Fruit fly (Drosophila melanogaster) whole organism, embryonic: Measurements from ENCODE around the gene REG.

Source experiments
- ATbp ChIP-seq: fragments of 200-800 bp; sonication (Bioruptor generic); optimal IDR thresholded peaks from 2 replicates; lab custom pipeline; 2017; ENCODE audit warnings: missing biosample characterization, mild to moderate bottlenecking, missing genetic modification characterization, missing genetic modification reagents
- B-H2 ChIP-seq: fragments of 200-800 bp; sonication (Bioruptor generic); optimal IDR thresholded peaks from 2 replicates; lab custom pipeline; 2018; ENCODE audit warnings: missing biosample characterization, mild to moderate bottlenecking, missing genetic modification characterization
- C15 ChIP-seq: fragments of 200-800 bp; sonication (Bioruptor generic); IDR thresholded peaks from 3 replicates; pipeline ENCODE4 v1.3.6; 2022; ENCODE audit warnings: missing biosample characterization, missing genetic modification characterization
- CG1024 ChIP-seq: fragments of 200-800 bp; sonication (Bioruptor generic); IDR thresholded peaks from 2 replicates; pipeline ENCODE4 v1.3.6; 2022; ENCODE audit warnings: missing biosample characterization, missing genetic modification characterization
- CG10366 ChIP-seq: fragments of 200-800 bp; sonication (Bioruptor generic); IDR thresholded peaks from 2 replicates; pipeline ENCODE4 v1.3.6; 2022; ENCODE audit warnings: missing biosample characterization, missing genetic modification characterization
- CG10543 ChIP-seq: fragments of 200-800 bp; sonication (Bioruptor generic); optimal IDR thresholded peaks from 3 replicates; lab custom pipeline; 2017; ENCODE audit warnings: missing biosample characterization, mild to moderate bottlenecking, missing genetic modification characterization, moderate library complexity
- CG11247 ChIP-seq: fragments of 200-800 bp; sonication (Bioruptor generic); IDR thresholded peaks from 2 replicates; pipeline ENCODE4 v1.3.6; 2022; ENCODE audit warnings: missing biosample characterization, missing genetic modification characterization
- CG16813 ChIP-seq: fragments of 200-800 bp; sonication (Bioruptor generic); IDR thresholded peaks from 3 replicates; pipeline ENCODE4 v1.3.6; 2022; ENCODE audit warnings: missing biosample characterization, missing genetic modification characterization; ENCODE audit not compliant: partially characterized antibody
- CG18262 ChIP-seq: fragments of 200-800 bp; optimal IDR thresholded peaks from 3 replicates; lab custom pipeline; 2019; ENCODE audit warnings: missing biosample characterization, mild to moderate bottlenecking, missing genetic modification characterization, moderate library complexity
- CG1832 ChIP-seq: fragments of 200-800 bp; sonication (Bioruptor generic); optimal IDR thresholded peaks from 2 replicates; lab custom pipeline; 2017; ENCODE audit warnings: missing biosample characterization, mild to moderate bottlenecking, missing genetic modification characterization, inconsistent platforms
- CG30403 ChIP-seq: fragments of 200-800 bp; sonication (Bioruptor generic); optimal IDR thresholded peaks from 3 replicates; lab custom pipeline; 2016; ENCODE audit warnings: missing biosample characterization, missing genetic modification characterization
- CG3838 ChIP-seq: fragments of 200-800 bp; sonication (Bioruptor generic); optimal IDR thresholded peaks from 3 replicates; lab custom pipeline; 2016; ENCODE audit warnings: missing biosample characterization, missing genetic modification characterization
- CG3847 ChIP-seq: fragments of 200-800 bp; sonication (Bioruptor generic); IDR thresholded peaks from 2 replicates; pipeline ENCODE4 v1.3.6; 2022; ENCODE audit warnings: missing biosample characterization, missing genetic modification characterization
- CG43689 ChIP-seq: fragments of 200-800 bp; sonication (Bioruptor generic); IDR thresholded peaks from 2 replicates; pipeline ENCODE4 v1.3.6; 2022; ENCODE audit warnings: missing biosample characterization, missing genetic modification characterization
- CG6175 ChIP-seq: fragments of 200-800 bp; sonication (Bioruptor generic); IDR thresholded peaks from 3 replicates; pipeline ENCODE4 v1.3.6; 2022; ENCODE audit warnings: missing biosample characterization, missing genetic modification characterization
- CG7556 ChIP-seq: fragments of 200-800 bp; sonication (Bioruptor generic); optimal IDR thresholded peaks from 2 replicates; lab custom pipeline; 2017; ENCODE audit warnings: missing biosample characterization, mild to moderate bottlenecking, missing genetic modification characterization
- CG7928 ChIP-seq: fragments of 200-800 bp; sonication (Bioruptor generic); optimal IDR thresholded peaks from 2 replicates; lab custom pipeline; 2017; ENCODE audit warnings: missing biosample characterization, mild to moderate bottlenecking, missing genetic modification characterization
- CG8944 ChIP-seq: fragments of 200-800 bp; sonication (Bioruptor generic); optimal IDR thresholded peaks from 3 replicates; lab custom pipeline; 2016; ENCODE audit warnings: missing biosample characterization, missing genetic modification characterization
- CG9817 ChIP-seq: fragments of 200-800 bp; sonication (Bioruptor generic); optimal IDR thresholded peaks from 2 replicates; lab custom pipeline; 2018; ENCODE audit warnings: missing biosample characterization, mild to moderate bottlenecking, missing genetic modification characterization, moderate library complexity
- CG9932 ChIP-seq: fragments of 200-800 bp; sonication (Bioruptor generic); IDR thresholded peaks from 2 replicates; pipeline ENCODE4 v1.3.6; 2022; ENCODE audit warnings: missing biosample characterization, missing genetic modification characterization
- Camta ChIP-seq: fragments of 200-800 bp; sonication (Bioruptor generic); optimal IDR thresholded peaks from 2 replicates; lab custom pipeline; 2016; ENCODE audit warnings: missing biosample characterization, missing genetic modification characterization
- D ChIP-seq, 2 experiments: fragments of 200-800 bp in 1 of 2; fragments of >200 bp in 1 of 2; sonication (Bioruptor generic) in 1 of 2; optimal IDR thresholded peaks; 2 replicates in 1 of 2; 3 replicates in 1 of 2; lab custom pipeline; 2017; ENCODE audit warnings: mild to moderate bottlenecking in 1 of 2, missing biosample characterization in 1 of 2, missing genetic modification characterization in 1 of 2, missing genetic modification reagents in 1 of 2
- D19A ChIP-seq: fragments of 200-800 bp; optimal IDR thresholded peaks from 3 replicates; lab custom pipeline; 2019; ENCODE audit warnings: missing biosample characterization, mild to moderate bottlenecking, missing genetic modification characterization, moderate library complexity
- HHEX ChIP-seq: fragments of 200-800 bp; sonication (Bioruptor generic); optimal IDR thresholded peaks from 3 replicates; lab custom pipeline; 2017; ENCODE audit warnings: missing biosample characterization, mild to moderate bottlenecking, missing genetic modification characterization, missing genetic modification reagents
- HmgD ChIP-seq: fragments of 200-800 bp; sonication (Bioruptor generic); optimal IDR thresholded peaks from 3 replicates; lab custom pipeline; 2016; ENCODE audit warnings: missing biosample characterization, missing genetic modification characterization
- Hr51 ChIP-seq, 2 experiments: fragments of 200-800 bp; sonication (Bioruptor generic); optimal IDR thresholded peaks; 2 replicates in 1 of 2; 3 replicates in 1 of 2; lab custom pipeline; 2016 to 2018; ENCODE audit warnings: missing biosample characterization in 2 of 2, missing genetic modification characterization in 2 of 2, mild to moderate bottlenecking in 1 of 2, moderate library complexity in 1 of 2
- Lpt ChIP-seq: fragments of >200 bp; optimal IDR thresholded peaks from 2 replicates; lab custom pipeline; 2018; ENCODE audit warnings: missing biosample characterization, missing genetic modification characterization
- Mad ChIP-seq: fragments of 200-800 bp; sonication (Bioruptor generic); optimal IDR thresholded peaks from 2 replicates; lab custom pipeline; 2016; ENCODE audit warnings: missing biosample characterization, missing genetic modification characterization
- Mes4 ChIP-seq: fragments of 200-800 bp; sonication (Bioruptor generic); optimal IDR thresholded peaks from 2 replicates; lab custom pipeline; 2016; ENCODE audit warnings: missing biosample characterization, missing genetic modification characterization
- Ravus ChIP-seq: fragments of 200-800 bp; sonication (Bioruptor generic); IDR thresholded peaks from 2 replicates; pipeline ENCODE4 v1.3.6; 2022; ENCODE audit warnings: missing biosample characterization, missing genetic modification characterization
- Spps ChIP-seq: fragments of 200-800 bp; sonication (Bioruptor generic); optimal IDR thresholded peaks from 2 replicates; lab custom pipeline; 2018; ENCODE audit warnings: missing biosample characterization, mild to moderate bottlenecking, missing genetic modification characterization
- bigmax ChIP-seq: fragments of 200-800 bp; sonication (Bioruptor generic); optimal IDR thresholded peaks from 2 replicates; lab custom pipeline; 2018; ENCODE audit warnings: missing biosample characterization, mild to moderate bottlenecking, missing genetic modification characterization
- bowl ChIP-seq: fragments of 200-800 bp; sonication (Bioruptor generic); IDR thresholded peaks from 2 replicates; pipeline ENCODE4 v1.3.6; 2022; ENCODE audit warnings: missing biosample characterization, missing genetic modification characterization
- crp ChIP-seq, 2 experiments: fragments of 200-800 bp; sonication (Bioruptor generic); optimal IDR thresholded peaks; 2 replicates in 1 of 2; 3 replicates in 1 of 2; lab custom pipeline; 2017; ENCODE audit warnings: missing biosample characterization in 2 of 2, missing genetic modification characterization in 2 of 2, mild to moderate bottlenecking in 1 of 2, moderate library complexity in 1 of 2
- dati ChIP-seq: fragments of 200-800 bp; sonication (Bioruptor generic); IDR thresholded peaks from 2 replicates; pipeline ENCODE4 v1.3.6; 2022; ENCODE audit warnings: missing biosample characterization, missing genetic modification characterization
- en ChIP-seq: fragments of 200-800 bp; sonication (Bioruptor generic); optimal IDR thresholded peaks from 2 replicates; lab custom pipeline; 2016; ENCODE audit warnings: missing biosample characterization, missing genetic modification characterization
- gcm2 ChIP-seq: fragments of 200-800 bp; sonication (Bioruptor generic); optimal IDR thresholded peaks from 2 replicates; lab custom pipeline; 2016; ENCODE audit warnings: missing biosample characterization, missing genetic modification characterization
- gfzf ChIP-seq: fragments of 200-800 bp; sonication (Bioruptor generic); optimal IDR thresholded peaks from 2 replicates; lab custom pipeline; 2016; ENCODE audit warnings: missing biosample characterization, mild to moderate bottlenecking, missing genetic modification characterization, moderate library complexity
- gsb ChIP-seq: fragments of 200-800 bp; sonication (Bioruptor generic); IDR thresholded peaks from 2 replicates; pipeline ENCODE4 v1.3.6; 2022; ENCODE audit warnings: missing biosample characterization, missing genetic modification characterization
- lov ChIP-seq, 2 experiments: fragments of 200-800 bp in 1 of 2; fragments of >200 bp in 1 of 2; sonication (Bioruptor generic) in 1 of 2; IDR thresholded peaks in 1 of 2; optimal IDR thresholded peaks in 1 of 2; 2 replicates in 1 of 2; 3 replicates in 1 of 2; pipeline versions ENCODE4 v1.3.6 to Lab custom; 2017 to 2022; ENCODE audit warnings: missing biosample characterization in 1 of 2, missing genetic modification characterization in 1 of 2
- mam ChIP-seq: fragments of 200-800 bp; sonication (Bioruptor generic); optimal IDR thresholded peaks from 3 replicates; lab custom pipeline; 2016; ENCODE audit warnings: missing biosample characterization, missing genetic modification characterization
- nau ChIP-seq: fragments of 200-800 bp; sonication (Bioruptor generic); optimal IDR thresholded peaks from 3 replicates; lab custom pipeline; 2017; ENCODE audit warnings: missing biosample characterization, mild to moderate bottlenecking, missing genetic modification characterization, missing genetic modification reagents
- nerfin-1 ChIP-seq: fragments of 200-800 bp; sonication (Bioruptor generic); optimal IDR thresholded peaks from 3 replicates; lab custom pipeline; 2019; ENCODE audit warnings: missing biosample characterization, mild to moderate bottlenecking, missing genetic modification characterization, moderate library complexity
- onecut ChIP-seq: fragments of 200-800 bp; sonication (Bioruptor generic); IDR thresholded peaks from 2 replicates; pipeline ENCODE4 v1.3.6; 2022; ENCODE audit warnings: missing biosample characterization, missing genetic modification characterization
- row ChIP-seq: fragments of 200-800 bp; sonication (Bioruptor generic); IDR thresholded peaks from 3 replicates; pipeline ENCODE4 v1.3.6; 2022; ENCODE audit warnings: missing biosample characterization, missing genetic modification characterization
- slp2 ChIP-seq: fragments of 200-800 bp; sonication (Bioruptor generic); optimal IDR thresholded peaks from 2 replicates; lab custom pipeline; 2016; ENCODE audit warnings: missing biosample characterization, missing genetic modification characterization
- stc ChIP-seq: fragments of 200-800 bp; sonication (Bioruptor generic); IDR thresholded peaks from 2 replicates; pipeline ENCODE4 v1.3.6; 2022; ENCODE audit warnings: missing biosample characterization, missing genetic modification characterization
- usp ChIP-seq: fragments of >200 bp; optimal IDR thresholded peaks from 2 replicates; lab custom pipeline; 2017; ENCODE audit warnings: missing biosample characterization, missing genetic modification characterization
- z ChIP-seq: fragments of 200-800 bp; sonication (Bioruptor generic); IDR thresholded peaks from 3 replicates; pipeline ENCODE4 v1.3.6; 2022; ENCODE audit warnings: missing biosample characterization, missing genetic modification characterization

Gene REG

dm6 chrX:13253062-13253724 lies 41.1 kb downstream of the REG start (continued):
- TF ChIP-seq CG11247 (GFP tag; lab: Robert Waterston, UW) = peak; percentile 25; the same call in 1 of the 2 replicates
- peak; percentile 42 for TF ChIP-seq CG9817
- peak; percentile 53 for TF ChIP-seq CG18262 (tag; lab: Kevin White, UChicago)
- no peak for TF ChIP-seq Lpt (GFP tag; lab: Kevin White, UChicago)
- TF ChIP-seq HmgD (GFP tag; lab: Kevin White, UChicago) = no peak
- TF ChIP-seq CG3847 = peak; percentile 36; the same call in 1 of the 2 replicates
- peak; percentile 52 for TF ChIP-seq stc (GFP tag; lab: Robert Waterston, UW)
- TF ChIP-seq slp2 = peak; percentile 37
- no peak for TF ChIP-seq z (GFP tag; lab: Robert Waterston, UW)
- no peak for TF ChIP-seq crp (GFP tag; optimal IDR thresholded peaks at IDR 0.05; lab: Kevin White, UChicago)
- no peak for TF ChIP-seq Spps (tag; lab: Kevin White, UChicago)
- no peak for TF ChIP-seq CG1832 (GFP tag; lab: Kevin White, UChicago)
- no peak for TF ChIP-seq gsb (GFP tag; lab: Robert Waterston, UW)
- TF ChIP-seq D (optimal IDR thresholded peaks at IDR 0.05; lab: Kevin White, UChicago) = no peak
- no peak for TF ChIP-seq D (GFP tag; optimal IDR thresholded peaks at IDR 0.05; lab: Kevin White, UChicago)
- TF ChIP-seq CG8944 = no peak
- peak; percentile 14 for TF ChIP-seq CG7556
- TF ChIP-seq CG10543 (GFP tag; lab: Kevin White, UChicago) = no peak
- no peak for TF ChIP-seq nerfin-1 (tag; lab: Kevin White, UChicago)
- peak; percentile 40 for TF ChIP-seq CG10366 (GFP tag; lab: Robert Waterston, UW)
- peak; percentile 31 for TF ChIP-seq ATbp (GFP tag; lab: Kevin White, UChicago)
- peak; percentile 71 for TF ChIP-seq row (GFP tag; lab: Robert Waterston, UW)
- TF ChIP-seq CG9932 (GFP tag; lab: Robert Waterston, UW) = peak; percentile 39; the same call in 1 of the 2 replicates
- TF ChIP-seq gfzf = no peak
- peak; percentile 55 for TF ChIP-seq mam (GFP tag; lab: Kevin White, UChicago)
- 0 out of 2 replicates have a peak, but pooled peaks have one; percentile 33 for TF ChIP-seq bowl
- TF ChIP-seq Camta = peak; percentile 38
- no peak for TF ChIP-seq dati (GFP tag; lab: Robert Waterston, UW)
- no peak for TF ChIP-seq en (GFP tag; lab: Kevin White, UChicago)
- TF ChIP-seq CG6175 = no peak
- peak; percentile 20 for TF ChIP-seq HHEX (GFP tag; lab: Kevin White, UChicago)
- TF ChIP-seq CG16813 (GFP tag; lab: Robert Waterston, UW) = no peak
- no peak for TF ChIP-seq lov (optimal IDR thresholded peaks at IDR 0.05; lab: Kevin White, UChicago)
- TF ChIP-seq lov (GFP tag; IDR thresholded peaks at IDR 0.05; lab: Robert Waterston, UW) = no peak
- TF ChIP-seq C15 = 0 out of 3 replicates have a peak, but pooled peaks have one; percentile 19
- TF ChIP-seq bigmax = no peak
- no peak for TF ChIP-seq gcm2 (GFP tag; lab: Kevin White, UChicago)
- no peak for TF ChIP-seq Mes4 (GFP tag; lab: Kevin White, UChicago)
- no peak for TF ChIP-seq Mad (GFP tag; lab: Kevin White, UChicago)
- no peak for TF ChIP-seq CG3838
- peak; percentile 21 to 56 for TF ChIP-seq Hr51 (GFP tag; optimal IDR thresholded peaks at IDR 0.05; lab: Kevin White, UChicago)
- peak; percentile 40 for TF ChIP-seq CG30403 (GFP tag; lab: Kevin White, UChicago)
- no peak for TF ChIP-seq nau
- TF ChIP-seq CG1024 (GFP tag; lab: Robert Waterston, UW) = peak; percentile 36; the same call in 1 of the 2 replicates
- TF ChIP-seq CG7928 = no peak
- no peak for TF ChIP-seq onecut (GFP tag; lab: Robert Waterston, UW)
- TF ChIP-seq B-H2 (GFP tag; lab: Kevin White, UChicago) = no peak
- TF ChIP-seq CG43689 (GFP tag; lab: Robert Waterston, UW) = no peak
- TF ChIP-seq Ravus (GFP tag; lab: Robert Waterston, UW) = peak; percentile 19
- TF ChIP-seq usp = no peak
- no peak for TF ChIP-seq D19A (tag; lab: Kevin White, UChicago)
